ENCODE assay signal across 1 fruit fly cellular context in genomic region chr3L:11528397-11528923, dm6.
TF ChIP-seq lines count a peak whose summit lies in the region.

No protein-coding gene starts in this region.

TF ChIP-seq in whole organism, embryonic, 481 proteins besides CTCF, POLR2A, EP300 and RAD21 (continued from another document and continues in another):
- 0 out of 4 replicates have a peak, but pooled peaks have one; percentile 66 for TF ChIP-seq chinmo (GFP tag; IDR thresholded peaks at IDR 0.05; lab: Robert Waterston, UW; ENCODE audit: partially characterized antibody)
- TF ChIP-seq Hmr (GFP tag; optimal IDR thresholded peaks at IDR 0.05; lab: Kevin White, UChicago), result peak; percentile 28
- peak; percentile 44 for TF ChIP-seq pros (GFP tag; optimal IDR thresholded peaks at IDR 0.05; lab: Kevin White, UChicago)
- TF ChIP-seq CG7928 (GFP tag; optimal IDR thresholded peaks at IDR 0.05; lab: Kevin White, UChicago), result no peak
- no peak for TF ChIP-seq CG18764 (GFP tag; optimal IDR thresholded peaks at IDR 0.05; lab: Kevin White, UChicago)
- TF ChIP-seq sd (tag; optimal IDR thresholded peaks at IDR 0.05; lab: Kevin White, UChicago), result peak; percentile 38
- no peak for TF ChIP-seq knrl (GFP tag; IDR thresholded peaks at IDR 0.05; lab: Robert Waterston, UW; ENCODE audit: partially characterized antibody)
- 0 out of 3 replicates have a peak, but pooled peaks have one; percentile 23 for TF ChIP-seq H15 (GFP tag; IDR thresholded peaks at IDR 0.05; lab: Robert Waterston, UW)
- TF ChIP-seq CG13894 (tag; optimal IDR thresholded peaks at IDR 0.05; lab: Kevin White, UChicago), result peak; percentile 46
- peak; percentile 7 for TF ChIP-seq Sox100B (GFP tag; optimal IDR thresholded peaks at IDR 0.05; lab: Kevin White, UChicago)
- no peak for TF ChIP-seq ac (GFP tag; optimal IDR thresholded peaks at IDR 0.05; lab: Kevin White, UChicago)
- TF ChIP-seq Max (GFP tag; optimal IDR thresholded peaks at IDR 0.05; lab: Kevin White, UChicago), result no peak
- TF ChIP-seq klu (GFP tag; IDR thresholded peaks at IDR 0.05; lab: Robert Waterston, UW), result no peak
- TF ChIP-seq ERR (GFP tag; optimal IDR thresholded peaks at IDR 0.05; lab: Kevin White, UChicago), result no peak
- peak; percentile 40; the same call in 1 of the 2 replicates for TF ChIP-seq Atf6 (GFP tag; IDR thresholded peaks at IDR 0.05; lab: Robert Waterston, UW)
- TF ChIP-seq CG14441 (GFP tag; IDR thresholded peaks at IDR 0.05; lab: Robert Waterston, UW), result peak; percentile 30; the same call in 1 of the 2 replicates
- peak; percentile 22 for TF ChIP-seq Blimp-1 (GFP tag; optimal IDR thresholded peaks at IDR 0.05; lab: Kevin White, UChicago)
- TF ChIP-seq PHDP (tag; optimal IDR thresholded peaks at IDR 0.05; lab: Kevin White, UChicago), result peak; percentile 47
- TF ChIP-seq seq (GFP tag; IDR thresholded peaks at IDR 0.05; lab: Robert Waterston, UW), result no peak
- no peak for TF ChIP-seq CoRest (tag; optimal IDR thresholded peaks at IDR 0.05; lab: Kevin White, UChicago)
- TF ChIP-seq pan (optimal IDR thresholded peaks at IDR 0.05; lab: Kevin White, UChicago), result no peak
- peak in 1 of 2 experiments; percentile 37 for TF ChIP-seq pan (GFP tag; optimal IDR thresholded peaks at IDR 0.05 in 1 of 2, IDR thresholded peaks at IDR 0.05 in 1 of 2)
- TF ChIP-seq CG8944 (GFP tag; optimal IDR thresholded peaks at IDR 0.05; lab: Kevin White, UChicago), result no peak
- TF ChIP-seq CG9876 (GFP tag; optimal IDR thresholded peaks at IDR 0.05; lab: Kevin White, UChicago), result no peak
- TF ChIP-seq MBD-R2 (GFP tag; IDR thresholded peaks at IDR 0.05; lab: Robert Waterston, UW), result no peak; the same call in 1 of the 2 replicates
- TF ChIP-seq sug (tag; optimal IDR thresholded peaks at IDR 0.05; lab: Kevin White, UChicago), result peak; percentile 61
- no peak for TF ChIP-seq wek (GFP tag; optimal IDR thresholded peaks at IDR 0.05; lab: Kevin White, UChicago)
- no peak for TF ChIP-seq ham (GFP tag; IDR thresholded peaks at IDR 0.05; lab: Robert Waterston, UW)
- peak; percentile 28 for TF ChIP-seq CG15601 (tag; optimal IDR thresholded peaks at IDR 0.05; lab: Kevin White, UChicago)
- no peak for TF ChIP-seq pum (GFP tag; optimal IDR thresholded peaks at IDR 0.05; lab: Kevin White, UChicago)
- TF ChIP-seq zfh2 (GFP tag; optimal IDR thresholded peaks at IDR 0.05; lab: Kevin White, UChicago), result no peak
- no peak for TF ChIP-seq sr (GFP tag; IDR thresholded peaks at IDR 0.05; lab: Robert Waterston, UW)
- no peak for TF ChIP-seq Atf-2 (GFP tag; optimal IDR thresholded peaks at IDR 0.05; lab: Kevin White, UChicago)
- TF ChIP-seq toy (GFP tag; IDR thresholded peaks at IDR 0.05; lab: Robert Waterston, UW), result no peak
- no peak for TF ChIP-seq Dfd (GFP tag; optimal IDR thresholded peaks at IDR 0.05; lab: Kevin White, UChicago)
- peak; percentile 26 for TF ChIP-seq Hey (tag; optimal IDR thresholded peaks at IDR 0.05; lab: Kevin White, UChicago)
- TF ChIP-seq CG17385 (GFP tag; optimal IDR thresholded peaks at IDR 0.05; lab: Kevin White, UChicago), result peak; percentile 44
- peak; percentile 37 for TF ChIP-seq CG10209 (GFP tag; optimal IDR thresholded peaks at IDR 0.05; lab: Kevin White, UChicago)
- TF ChIP-seq hkb (optimal IDR thresholded peaks at IDR 0.05; lab: Kevin White, UChicago), result no peak
- TF ChIP-seq hkb (GFP tag; IDR thresholded peaks at IDR 0.05; lab: Robert Waterston, UW), result 0 out of 2 replicates have a peak, but pooled peaks have one; percentile 35
- TF ChIP-seq tup (GFP tag; optimal IDR thresholded peaks at IDR 0.05; lab: Kevin White, UChicago), result no peak
- TF ChIP-seq CG5180 (GFP tag; optimal IDR thresholded peaks at IDR 0.05; lab: Kevin White, UChicago), result peak; percentile 16
- TF ChIP-seq CG8388 (GFP tag; optimal IDR thresholded peaks at IDR 0.05; lab: Kevin White, UChicago), result no peak
- peak in 1 of 2 experiments; percentile 43 for TF ChIP-seq Pdp1 (GFP tag; optimal IDR thresholded peaks at IDR 0.05; lab: Kevin White, UChicago)
- peak; percentile 40 for TF ChIP-seq CG34376 (GFP tag; optimal IDR thresholded peaks at IDR 0.05; lab: Kevin White, UChicago)
- TF ChIP-seq CG10274 (GFP tag; optimal IDR thresholded peaks at IDR 0.05; lab: Kevin White, UChicago), result no peak
- TF ChIP-seq kah (GFP tag; optimal IDR thresholded peaks at IDR 0.05; lab: Kevin White, UChicago), result peak; percentile 12
- no peak for TF ChIP-seq da (GFP tag; optimal IDR thresholded peaks at IDR 0.05; lab: Kevin White, UChicago)
- no peak for TF ChIP-seq CG16813 (GFP tag; IDR thresholded peaks at IDR 0.05; lab: Robert Waterston, UW; ENCODE audit: partially characterized antibody)
- TF ChIP-seq CG13296 (GFP tag; optimal IDR thresholded peaks at IDR 0.05; lab: Kevin White, UChicago), result peak; percentile 61
- peak; percentile 8 for TF ChIP-seq CG10147 (GFP tag; optimal IDR thresholded peaks at IDR 0.05; lab: Kevin White, UChicago)
- TF ChIP-seq Aef1 (GFP tag; IDR thresholded peaks at IDR 0.05; lab: Robert Waterston, UW), result no peak
- TF ChIP-seq Asciz (GFP tag; optimal IDR thresholded peaks at IDR 0.05; lab: Kevin White, UChicago), result peak; percentile 51
- no peak for TF ChIP-seq Mad (GFP tag; optimal IDR thresholded peaks at IDR 0.05; lab: Kevin White, UChicago)
- TF ChIP-seq p53 (GFP tag; optimal IDR thresholded peaks at IDR 0.05; lab: Kevin White, UChicago), result no peak
- no peak for TF ChIP-seq Mrtf (GFP tag; IDR thresholded peaks at IDR 0.05; lab: Robert Waterston, UW)
- no peak for TF ChIP-seq CG11695 (GFP tag; IDR thresholded peaks at IDR 0.05; lab: Robert Waterston, UW)
- TF ChIP-seq tx (GFP tag; optimal IDR thresholded peaks at IDR 0.05; lab: Kevin White, UChicago), result no peak
- TF ChIP-seq CG17568 (GFP tag; optimal IDR thresholded peaks at IDR 0.05; lab: Kevin White, UChicago), result peak; percentile 1
- TF ChIP-seq gcm (GFP tag; optimal IDR thresholded peaks at IDR 0.05; lab: Kevin White, UChicago), result peak; percentile 51
- TF ChIP-seq oc (tag; optimal IDR thresholded peaks at IDR 0.05; lab: Kevin White, UChicago), result no peak
- TF ChIP-seq scrt (GFP tag; optimal IDR thresholded peaks at IDR 0.05; lab: Kevin White, UChicago), result peak; percentile 25
- TF ChIP-seq bowl (GFP tag; IDR thresholded peaks at IDR 0.05; lab: Robert Waterston, UW), result 0 out of 2 replicates have a peak, but pooled peaks have one; percentile 11
- TF ChIP-seq Dbx (GFP tag; IDR thresholded peaks at IDR 0.05; lab: Robert Waterston, UW), result 0 out of 3 replicates have a peak, but pooled peaks have one; percentile 16
- TF ChIP-seq CG11696 (GFP tag; IDR thresholded peaks at IDR 0.05; lab: Robert Waterston, UW), result no peak
- peak; percentile 38 for TF ChIP-seq CG8924 (tag; optimal IDR thresholded peaks at IDR 0.05; lab: Kevin White, UChicago)
- peak; percentile 16 for TF ChIP-seq CG12299 (tag; optimal IDR thresholded peaks at IDR 0.05; lab: Kevin White, UChicago)
- TF ChIP-seq HHEX (GFP tag; optimal IDR thresholded peaks at IDR 0.05; lab: Kevin White, UChicago), result peak; percentile 27
- TF ChIP-seq CG31441 (GFP tag; IDR thresholded peaks at IDR 0.05; lab: Robert Waterston, UW), result no peak
- peak; percentile 17 for TF ChIP-seq MTF-1 (GFP tag; optimal IDR thresholded peaks at IDR 0.05; lab: Kevin White, UChicago; ENCODE audit: borderline replicate concordance)
- peak; percentile 60 for TF ChIP-seq CG6813 (GFP tag; optimal IDR thresholded peaks at IDR 0.05; lab: Kevin White, UChicago)
- TF ChIP-seq sens (GFP tag; lab: Kevin White, UChicago), result peak; percentile 82
- no peak for TF ChIP-seq Ada2b (GFP tag; IDR thresholded peaks at IDR 0.05; lab: Robert Waterston, UW)
- TF ChIP-seq CG14014 (GFP tag; IDR thresholded peaks at IDR 0.05; lab: Robert Waterston, UW), result peak; percentile 37; the same call in 1 of the 2 replicates
- TF ChIP-seq CkIIα-i1 (GFP tag; IDR thresholded peaks at IDR 0.05; lab: Robert Waterston, UW), result no peak
- TF ChIP-seq CG3995 (GFP tag; optimal IDR thresholded peaks at IDR 0.05; lab: Kevin White, UChicago), result no peak
- no peak for TF ChIP-seq CG2120 (GFP tag; optimal IDR thresholded peaks at IDR 0.05; lab: Kevin White, UChicago)
- TF ChIP-seq CG1024 (GFP tag; IDR thresholded peaks at IDR 0.05; lab: Robert Waterston, UW), result no peak
- TF ChIP-seq CG13123 (GFP tag; optimal IDR thresholded peaks at IDR 0.05; lab: Kevin White, UChicago), result no peak
- peak; percentile 16 for TF ChIP-seq HmgZ (tag; optimal IDR thresholded peaks at IDR 0.05; lab: Kevin White, UChicago)
- peak; percentile 51 for TF ChIP-seq grn (GFP tag; optimal IDR thresholded peaks at IDR 0.05; lab: Kevin White, UChicago)
- no peak for TF ChIP-seq ken (GFP tag; IDR thresholded peaks at IDR 0.05; lab: Robert Waterston, UW)
- peak; percentile 21; the same call in 1 of the 2 replicates for TF ChIP-seq chm (GFP tag; IDR thresholded peaks at IDR 0.05; lab: Robert Waterston, UW)
- TF ChIP-seq caup (GFP tag; optimal IDR thresholded peaks at IDR 0.05; lab: Kevin White, UChicago; ENCODE audit: severe bottlenecking), result peak; percentile 23
- TF ChIP-seq mirr (GFP tag; optimal IDR thresholded peaks at IDR 0.05; lab: Kevin White, UChicago), result peak; percentile 94
- TF ChIP-seq E2f2 (GFP tag; IDR thresholded peaks at IDR 0.05; lab: Robert Waterston, UW), result no peak
- peak; percentile 38 for TF ChIP-seq CG6683 (GFP tag; optimal IDR thresholded peaks at IDR 0.05; lab: Kevin White, UChicago)
- TF ChIP-seq CG12071 (GFP tag; optimal IDR thresholded peaks at IDR 0.05; lab: Kevin White, UChicago), result peak; percentile 42
- TF ChIP-seq Antp (GFP tag; optimal IDR thresholded peaks at IDR 0.05; lab: Kevin White, UChicago), result no peak
- peak; percentile 25 for TF ChIP-seq CG15011 (GFP tag; optimal IDR thresholded peaks at IDR 0.05; lab: Kevin White, UChicago)
- peak; percentile 73 for TF ChIP-seq exex (tag; optimal IDR thresholded peaks at IDR 0.05; lab: Kevin White, UChicago)
- no peak for TF ChIP-seq CG8290 (GFP tag; optimal IDR thresholded peaks at IDR 0.05; lab: Kevin White, UChicago)
- peak in 1 of 2 experiments; percentile 21 for TF ChIP-seq CG8290 (tag; optimal IDR thresholded peaks at IDR 0.05; lab: Kevin White, UChicago)
- no peak for TF ChIP-seq CG4360 (GFP tag; IDR thresholded peaks at IDR 0.05; lab: Robert Waterston, UW)
- TF ChIP-seq Awh (GFP tag; IDR thresholded peaks at IDR 0.05; lab: Robert Waterston, UW), result no peak
- peak; percentile 24 for TF ChIP-seq gem (tag; optimal IDR thresholded peaks at IDR 0.05; lab: Kevin White, UChicago)
- peak; percentile 77 for TF ChIP-seq Fer1 (GFP tag; optimal IDR thresholded peaks at IDR 0.05; lab: Kevin White, UChicago)
- TF ChIP-seq Neu2 (GFP tag; optimal IDR thresholded peaks at IDR 0.05; lab: Kevin White, UChicago; ENCODE audit: borderline replicate concordance), result no peak
- no peak for TF ChIP-seq kay (GFP tag; optimal IDR thresholded peaks at IDR 0.05; lab: Kevin White, UChicago)
- TF ChIP-seq CG18599 (GFP tag; optimal IDR thresholded peaks at IDR 0.05; lab: Kevin White, UChicago), result peak; percentile 69
- no peak for TF ChIP-seq hth (optimal IDR thresholded peaks at IDR 0.05; lab: Kevin White, UChicago)
- no peak for TF ChIP-seq Abd-B (GFP tag; optimal IDR thresholded peaks at IDR 0.05; lab: Kevin White, UChicago)
- 0 out of 3 replicates have a peak, but pooled peaks have one; percentile 4 for TF ChIP-seq zfh1 (GFP tag; IDR thresholded peaks at IDR 0.05; lab: Robert Waterston, UW)
- TF ChIP-seq chif (GFP tag; optimal IDR thresholded peaks at IDR 0.05; lab: Kevin White, UChicago), result no peak
- TF ChIP-seq CG11723 (GFP tag; optimal IDR thresholded peaks at IDR 0.05; lab: Kevin White, UChicago), result no peak
- TF ChIP-seq Nf-YA (GFP tag; IDR thresholded peaks at IDR 0.05; lab: Robert Waterston, UW), result peak; percentile 16; the same call in 1 of the 2 replicates
- no peak for TF ChIP-seq Dp (GFP tag; optimal IDR thresholded peaks at IDR 0.05; lab: Kevin White, UChicago)
- peak; percentile 73 for TF ChIP-seq lab (GFP tag; optimal IDR thresholded peaks at IDR 0.05; lab: Kevin White, UChicago)
- TF ChIP-seq CG9727 (GFP tag; optimal IDR thresholded peaks at IDR 0.05; lab: Kevin White, UChicago), result peak; percentile 21
- TF ChIP-seq twi (tag; optimal IDR thresholded peaks at IDR 0.05; lab: Kevin White, UChicago), result no peak
- TF ChIP-seq Myb (GFP tag; optimal IDR thresholded peaks at IDR 0.05; lab: Kevin White, UChicago), result peak; percentile 2
- TF ChIP-seq pnt (GFP tag; optimal IDR thresholded peaks at IDR 0.05; lab: Kevin White, UChicago), result no peak
- peak; percentile 13 for TF ChIP-seq CG17359 (tag; optimal IDR thresholded peaks at IDR 0.05; lab: Kevin White, UChicago)
- TF ChIP-seq sisA (GFP tag; IDR thresholded peaks at IDR 0.05; lab: Robert Waterston, UW), result no peak
- TF ChIP-seq psq (GFP tag; optimal IDR thresholded peaks at IDR 0.05; lab: Kevin White, UChicago), result no peak
- TF ChIP-seq BtbVII (GFP tag; optimal IDR thresholded peaks at IDR 0.05; lab: Kevin White, UChicago), result peak; percentile 66
- peak; percentile 14 for TF ChIP-seq CG13424 (tag; optimal IDR thresholded peaks at IDR 0.05; lab: Kevin White, UChicago)
- TF ChIP-seq CG18619 (GFP tag; optimal IDR thresholded peaks at IDR 0.05; lab: Kevin White, UChicago), result peak; percentile 3
- peak; percentile 37 for TF ChIP-seq CG12769 (tag; optimal IDR thresholded peaks at IDR 0.05; lab: Kevin White, UChicago)
- TF ChIP-seq CG14860 (GFP tag; IDR thresholded peaks at IDR 0.05; lab: Robert Waterston, UW; ENCODE audit: partially characterized antibody), result no peak
- peak; percentile 65 for TF ChIP-seq CG10543 (GFP tag; optimal IDR thresholded peaks at IDR 0.05; lab: Kevin White, UChicago)
- no peak for TF ChIP-seq CG10565 (GFP tag; optimal IDR thresholded peaks at IDR 0.05; lab: Kevin White, UChicago)
- TF ChIP-seq CG1792 (GFP tag; optimal IDR thresholded peaks at IDR 0.05; lab: Kevin White, UChicago), result no peak
- TF ChIP-seq maf-S (GFP tag; optimal IDR thresholded peaks at IDR 0.05; lab: Kevin White, UChicago), result no peak
- no peak for TF ChIP-seq sima (GFP tag; optimal IDR thresholded peaks at IDR 0.05; lab: Kevin White, UChicago)
- TF ChIP-seq CG9817 (tag; optimal IDR thresholded peaks at IDR 0.05; lab: Kevin White, UChicago), result no peak
- TF ChIP-seq CG12744 (GFP tag; optimal IDR thresholded peaks at IDR 0.05; lab: Kevin White, UChicago), result peak; percentile 1
- TF ChIP-seq CG13624 (GFP tag; optimal IDR thresholded peaks at IDR 0.05; lab: Kevin White, UChicago), result peak; percentile 15
- peak; percentile 65 for TF ChIP-seq CG2678 (tag; optimal IDR thresholded peaks at IDR 0.05; lab: Kevin White, UChicago)
- no peak for TF ChIP-seq Hmx (GFP tag; optimal IDR thresholded peaks at IDR 0.05; lab: Kevin White, UChicago)
- TF ChIP-seq CG3281 (GFP tag; optimal IDR thresholded peaks at IDR 0.05; lab: Kevin White, UChicago), result peak; percentile 30
- TF ChIP-seq cwo (GFP tag; optimal IDR thresholded peaks at IDR 0.05; lab: Kevin White, UChicago), result peak; percentile 83
- TF ChIP-seq CG31365 (tag; optimal IDR thresholded peaks at IDR 0.05; lab: Kevin White, UChicago), result peak; percentile 6
